Worm (Caenorhabditis elegans) whole organism, late embryonic: ENCODE measurements around the gene chil-26.
"Not testable (repeated sequence)": the region's sequence is repeated elsewhere in the genome, so short reads cannot be mapped to it uniquely, and the experiment has no call there.

Experiments
- C08G9.2 ChIP-seq: sonication (generic microtip); optimal IDR thresholded peaks from 2 replicates; lab custom pipeline; 2016; ENCODE audit warnings: mild to moderate bottlenecking, missing genetic modification characterization, moderate library complexity, missing compliant biosample characterization
- F13H6.1 ChIP-seq: sonication (generic microtip); optimal IDR thresholded peaks from 2 replicates; lab custom pipeline; 2016; ENCODE audit warnings: missing genetic modification characterization, missing compliant biosample characterization
- K09A11.1 ChIP-seq: sonication (generic microtip); optimal IDR thresholded peaks from 2 replicates; lab custom pipeline; 2017; ENCODE audit warnings: antibody characterized with exemption, mild to moderate bottlenecking, missing genetic modification characterization, missing compliant biosample characterization; ENCODE audit not compliant: insufficient read depth
- T23F11.4 ChIP-seq: fragments of 200-800 bp; sonication (Bioruptor generic); optimal IDR thresholded peaks from 2 replicates; lab custom pipeline; 2018; ENCODE audit warnings: mild to moderate bottlenecking, missing genetic modification characterization, missing compliant biosample characterization
- Y22D7AL.16 ChIP-seq: sonication (generic microtip); optimal IDR thresholded peaks from 2 replicates; lab custom pipeline; 2016; ENCODE audit warnings: missing genetic modification characterization, missing compliant biosample characterization
- ahr-1 ChIP-seq: sonication (generic microtip); optimal IDR thresholded peaks from 2 replicates; lab custom pipeline; 2016; ENCODE audit warnings: missing genetic modification characterization, missing compliant biosample characterization
- ceh-2 ChIP-seq: sonication (generic microtip); optimal IDR thresholded peaks from 2 replicates; lab custom pipeline; 2016; ENCODE audit warnings: missing genotype, missing genetic modification characterization, missing compliant biosample characterization
- ceh-24 ChIP-seq: sonication (generic microtip); optimal IDR thresholded peaks from 2 replicates; lab custom pipeline; 2016; ENCODE audit warnings: mild to moderate bottlenecking, missing genetic modification characterization, missing compliant biosample characterization
- ceh-34 ChIP-seq: sonication (generic microtip); optimal IDR thresholded peaks from 2 replicates; lab custom pipeline; 2016; ENCODE audit warnings: mild to moderate bottlenecking, missing genetic modification characterization, missing compliant biosample characterization
- ceh-48 ChIP-seq: sonication (generic microtip); optimal IDR thresholded peaks from 2 replicates; lab custom pipeline; 2016; ENCODE audit warnings: missing genetic modification characterization, inconsistent platforms, missing compliant biosample characterization
- ceh-6 ChIP-seq: fragments of 200-800 bp; sonication (Bioruptor generic); optimal IDR thresholded peaks from 2 replicates; lab custom pipeline; 2018; ENCODE audit warnings: mild to moderate bottlenecking, missing genetic modification characterization, missing compliant biosample characterization
- che-1 ChIP-seq: sonication (generic microtip); optimal IDR thresholded peaks from 2 replicates; lab custom pipeline; 2016; ENCODE audit warnings: mild to moderate bottlenecking, missing genetic modification characterization, missing compliant biosample characterization
- fkh-10 ChIP-seq: fragments of 150-350 bp; optimal IDR thresholded peaks from 2 replicates; lab custom pipeline; 2014; ENCODE audit warnings: missing biosample characterization, missing genetic modification reagents, missing genetic modification characterization
- fkh-6 ChIP-seq: sonication (generic microtip); optimal IDR thresholded peaks from 2 replicates; lab custom pipeline; 2016; ENCODE audit warnings: missing genetic modification characterization, missing compliant biosample characterization
- gmeb-2 ChIP-seq: sonication (generic microtip); optimal IDR thresholded peaks from 2 replicates; lab custom pipeline; 2016; ENCODE audit warnings: missing genetic modification characterization, inconsistent platforms, missing compliant biosample characterization
- hlh-30 ChIP-seq: sonication (generic microtip); optimal IDR thresholded peaks from 2 replicates; lab custom pipeline; 2017; ENCODE audit warnings: antibody characterized with exemption, missing genetic modification characterization, missing compliant biosample characterization; ENCODE audit not compliant: insufficient read depth
- hlh-6 ChIP-seq: sonication (generic microtip); optimal IDR thresholded peaks from 2 replicates; lab custom pipeline; 2016; ENCODE audit warnings: missing genotype, missing genetic modification characterization, missing compliant biosample characterization
- hlh-8 ChIP-seq: sonication (generic microtip); optimal IDR thresholded peaks from 2 replicates; lab custom pipeline; 2016; ENCODE audit warnings: missing genotype, missing genetic modification characterization, missing compliant biosample characterization
- madf-2 ChIP-seq: sonication (generic microtip); optimal IDR thresholded peaks from 2 replicates; lab custom pipeline; 2017; ENCODE audit warnings: missing genetic modification characterization, missing compliant biosample characterization
- nfya-1 ChIP-seq: sonication (generic microtip); optimal IDR thresholded peaks from 2 replicates; lab custom pipeline; 2017; ENCODE audit warnings: missing genetic modification characterization, mild to moderate bottlenecking, missing compliant biosample characterization, antibody characterized with exemption, moderate library complexity
- nhr-11 ChIP-seq: fragments of 150-350 bp; optimal IDR thresholded peaks from 2 replicates; lab custom pipeline; 2014; ENCODE audit warnings: missing biosample characterization, missing genetic modification characterization
- pag-3 ChIP-seq: sonication (generic microtip); optimal IDR thresholded peaks from 2 replicates; lab custom pipeline; 2016; ENCODE audit warnings: missing compliant biosample characterization, missing genetic modification characterization, borderline replicate concordance
- pax-1 ChIP-seq: fragments of 150-350 bp; optimal IDR thresholded peaks from 2 replicates; lab custom pipeline; 2014; ENCODE audit warnings: missing biosample characterization, missing genetic modification characterization
- ref-2 ChIP-seq: sonication (generic microtip); optimal IDR thresholded peaks from 2 replicates; lab custom pipeline; 2016; ENCODE audit warnings: missing genetic modification characterization, missing compliant biosample characterization
- sdc-2 ChIP-seq: sonication (generic microtip); optimal IDR thresholded peaks from 2 replicates; lab custom pipeline; 2016; ENCODE audit warnings: missing genotype, missing genetic modification characterization, missing compliant biosample characterization
- sox-2 ChIP-seq: fragments of 200-800 bp; sonication (Bioruptor generic); IDR thresholded peaks from 2 replicates; pipeline ENCODE4 v1.3.6; 2022; ENCODE audit warnings: missing genetic modification reagents, missing genetic modification characterization, missing compliant biosample characterization
- sox-4 ChIP-seq: sonication (generic microtip); optimal IDR thresholded peaks from 2 replicates; lab custom pipeline; 2017; ENCODE audit warnings: mild to moderate bottlenecking, missing genetic modification characterization, inconsistent platforms, missing compliant biosample characterization
- syd-9 ChIP-seq: sonication (generic microtip); optimal IDR thresholded peaks from 2 replicates; lab custom pipeline; 2016; ENCODE audit warnings: mild to moderate bottlenecking, missing genetic modification characterization, moderate library complexity, missing compliant biosample characterization
- unc-42 ChIP-seq: sonication (generic microtip); optimal IDR thresholded peaks from 2 replicates; lab custom pipeline; 2016; ENCODE audit warnings: missing genotype, missing genetic modification characterization, missing compliant biosample characterization
- unc-55 ChIP-seq: sonication (generic microtip); optimal IDR thresholded peaks from 2 replicates; lab custom pipeline; 2017; ENCODE audit warnings: missing biosample characterization, missing genetic modification reagents, missing genetic modification characterization
- unc-86 ChIP-seq: sonication (generic microtip); optimal IDR thresholded peaks from 2 replicates; lab custom pipeline; 2016; ENCODE audit warnings: missing genetic modification characterization, missing compliant biosample characterization
- ztf-16 ChIP-seq: sonication (generic microtip); optimal IDR thresholded peaks from 2 replicates; lab custom pipeline; 2017; ENCODE audit warnings: missing genetic modification characterization, missing compliant biosample characterization

chil-26 gene

ce11 chrII:9443522-9443921 lies 31.3 kb upstream of the chil-26 start, which contains the start of gene chil-15:
Gene chil-15, minus strand, starts transcription at chrII:9443622.
- TF ChIP-seq hlh-8 (tag; lab: Kevin White, UChicago) (no peak), unc-55 (GFP tag; lab: Kevin White, UChicago) (no peak), nhr-11 (tag; lab: Kevin White, UChicago) (no peak), C08G9.2 (tag; lab: Kevin White, UChicago) (no peak)

- TF ChIP-seq nhr-11 (tag; lab: Kevin White, UChicago), result no peak
- TF ChIP-seq fkh-10 (GFP tag; lab: Kevin White, UChicago), result no peak
- TF ChIP-seq pag-3, result no peak
- TF ChIP-seq pax-1 (tag; lab: Kevin White, UChicago), result no peak
- no peak for TF ChIP-seq ceh-24 (tag; lab: Kevin White, UChicago)
- no peak for TF ChIP-seq nfya-1
- TF ChIP-seq F13H6.1 (tag; lab: Kevin White, UChicago), result no peak
- TF ChIP-seq ref-2, result no peak
- no peak for TF ChIP-seq Y22D7AL.16 (tag; lab: Kevin White, UChicago)
- no peak for TF ChIP-seq madf-2 (tag; lab: Kevin White, UChicago)
- TF ChIP-seq sox-4, result no peak
- TF ChIP-seq ahr-1 (tag; lab: Kevin White, UChicago), result no peak
- no peak for TF ChIP-seq ceh-6 (GFP tag; lab: Kevin White, UChicago)
- TF ChIP-seq unc-86 (tag; lab: Kevin White, UChicago), result no peak
- TF ChIP-seq hlh-6 (tag; lab: Kevin White, UChicago), result no peak
- TF ChIP-seq sdc-2 (tag; lab: Kevin White, UChicago), result no peak
Observed at ce11 chrII:9445368-9445767, 29.5 kb upstream of the chil-26 start, which contains the start of gene R09D1.13. Gene R09D1.13, minus strand, starts transcription at chrII:9445468.

ce11 chrII:9447965-9448364 lies 26.9 kb upstream of the chil-26 start, which contains the start of gene chil-18:
Gene chil-18, plus strand, starts transcription at chrII:9448265.
- no peak for TF ChIP-seq sdc-2 (tag; lab: Kevin White, UChicago)
- TF ChIP-seq, all 69 proteins: peak for 0

- TF ChIP-seq gmeb-2, syd-9, sox-4: not testable (repeated sequence)
Observed at ce11 chrII:9452172-9452571, 22.7 kb upstream of the chil-26 start, which contains the start of gene R09D1.12. Gene R09D1.12, minus strand, starts transcription at chrII:9452272.

- TF ChIP-seq hlh-30 (tag; lab: Kevin White, UChicago) (no peak), fkh-6 (tag; lab: Kevin White, UChicago) (no peak), K09A11.1 (tag; lab: Kevin White, UChicago) (no peak), T23F11.4 (GFP tag; lab: Kevin White, UChicago) (no peak), ceh-2 (no peak), pax-1 (tag; lab: Kevin White, UChicago) (no peak), ztf-16 (no peak), nfya-1 (no peak), madf-2 (tag; lab: Kevin White, UChicago) (no peak), che-1 (tag; lab: Kevin White, UChicago) (no peak), unc-42 (tag; lab: Kevin White, UChicago) (no peak), ceh-48 (tag; lab: Kevin White, UChicago) (no peak), ceh-34 (tag; lab: Kevin White, UChicago) (no peak), hlh-6 (tag; lab: Kevin White, UChicago) (no peak), syd-9 (no peak), sox-2 (GFP tag; lab: Robert Waterston, UW) (no peak), Y22D7AL.16 (tag; lab: Kevin White, UChicago) (no peak)
Observed at ce11 chrII:9454304-9454703, 20.6 kb upstream of the chil-26 start, which contains the start of gene chil-19. Gene chil-19, minus strand, starts transcription at chrII:9454404.
